Fruit fly (Drosophila melanogaster) whole organism, pupa: Measurements from ENCODE around the gene CG8852.

ENCODE experiments used
- CG10348 ChIP-seq: fragments of 200-800 bp; sonication (Bioruptor generic); IDR thresholded peaks from 2 replicates; pipeline ENCODE4 v1.3.6; 2022; ENCODE audit warnings: missing biosample characterization, missing genetic modification characterization
- CG12605 ChIP-seq: fragments of 200-800 bp; sonication (Bioruptor generic); IDR thresholded peaks from 2 replicates; pipeline ENCODE4 v1.3.6; 2022; ENCODE audit warnings: missing biosample characterization, missing genetic modification characterization
- CG13204 ChIP-seq: fragments of 200-800 bp; sonication (Bioruptor generic); optimal IDR thresholded peaks from 2 replicates; lab custom pipeline; 2018; ENCODE audit warnings: missing biosample characterization, mild to moderate bottlenecking, missing genetic modification characterization, moderate library complexity
- CG14655 ChIP-seq: fragments of 200-800 bp; sonication (Bioruptor generic); optimal IDR thresholded peaks from 3 replicates; lab custom pipeline; 2017; ENCODE audit warnings: mild to moderate bottlenecking, missing biosample characterization, missing genetic modification reagents, missing genetic modification characterization
- CG15710 ChIP-seq: fragments of 200-800 bp; sonication (Bioruptor generic); optimal IDR thresholded peaks from 2 replicates; lab custom pipeline; 2018; ENCODE audit warnings: missing biosample characterization, mild to moderate bottlenecking, missing genetic modification characterization, moderate library complexity
- CG17806 ChIP-seq: fragments of 200-800 bp; sonication (Bioruptor generic); optimal IDR thresholded peaks from 2 replicates; lab custom pipeline; 2018; ENCODE audit warnings: missing biosample characterization, mild to moderate bottlenecking, missing genetic modification characterization, moderate library complexity
- CG32121 ChIP-seq: fragments of 200-800 bp; sonication (Bioruptor generic); IDR thresholded peaks from 2 replicates; pipeline ENCODE4 v1.3.6; 2022; ENCODE audit warnings: missing biosample characterization, missing genetic modification characterization
- CG34367 ChIP-seq: fragments of 200-800 bp; sonication (Bioruptor generic); optimal IDR thresholded peaks from 2 replicates; lab custom pipeline; 2018; ENCODE audit warnings: missing biosample characterization, mild to moderate bottlenecking, missing genetic modification characterization
- CG4496 ChIP-seq: fragments of 200-800 bp; sonication (Bioruptor generic); IDR thresholded peaks from 3 replicates; pipeline ENCODE4 v1.3.6; 2022; ENCODE audit warnings: missing biosample characterization, missing genetic modification characterization
- CG8159 ChIP-seq: fragments of 200-800 bp; sonication (Bioruptor generic); optimal IDR thresholded peaks from 3 replicates; lab custom pipeline; 2018; ENCODE audit warnings: missing biosample characterization, mild to moderate bottlenecking, missing genetic modification characterization, moderate library complexity
- CG8301 ChIP-seq: fragments of 200-800 bp; sonication (Bioruptor generic); optimal IDR thresholded peaks from 2 replicates; lab custom pipeline; 2018; ENCODE audit warnings: missing biosample characterization, mild to moderate bottlenecking, missing genetic modification characterization
- CG9948 ChIP-seq: fragments of 200-800 bp; sonication (Bioruptor generic); optimal IDR thresholded peaks from 2 replicates; lab custom pipeline; 2018; ENCODE audit warnings: missing biosample characterization, mild to moderate bottlenecking, missing genetic modification characterization, moderate library complexity
- D1 ChIP-seq: fragments of 200-800 bp; sonication (Bioruptor generic); optimal IDR thresholded peaks from 2 replicates; lab custom pipeline; 2018; ENCODE audit warnings: missing biosample characterization, mild to moderate bottlenecking, missing genetic modification characterization, moderate library complexity
- EcR ChIP-seq: fragments of 200-800 bp; sonication (Bioruptor generic); optimal IDR thresholded peaks from 3 replicates; lab custom pipeline; 2019; ENCODE audit warnings: missing biosample characterization, missing genetic modification characterization, mild to moderate bottlenecking, moderate library complexity, missing genetic modification reagents
- Ets98B ChIP-seq: fragments of 200-800 bp; sonication (Bioruptor generic); IDR thresholded peaks from 2 replicates; pipeline ENCODE4 v1.3.6; 2022; ENCODE audit warnings: missing biosample characterization, missing genetic modification characterization
- Pif1A ChIP-seq: fragments of 200-800 bp; sonication (Bioruptor generic); optimal IDR thresholded peaks from 3 replicates; lab custom pipeline; 2016; ENCODE audit warnings: missing biosample characterization, missing genetic modification characterization
- Pif1B ChIP-seq: fragments of 200-800 bp; sonication (Bioruptor generic); optimal IDR thresholded peaks from 3 replicates; lab custom pipeline; 2016; ENCODE audit warnings: missing biosample characterization, missing genetic modification characterization
- Snoo ChIP-seq: fragments of 200-800 bp; sonication (Bioruptor generic); optimal IDR thresholded peaks from 3 replicates; lab custom pipeline; 2017; ENCODE audit warnings: missing biosample characterization, mild to moderate bottlenecking, missing genetic modification characterization, inconsistent platforms
- fd96Ca ChIP-seq: fragments of 200-800 bp; sonication (Bioruptor generic); IDR thresholded peaks from 3 replicates; pipeline ENCODE4 v1.3.6; 2022; ENCODE audit warnings: missing biosample characterization, missing genetic modification characterization
- gl ChIP-seq: fragments of 200-800 bp; sonication (Bioruptor generic); optimal IDR thresholded peaks from 2 replicates; lab custom pipeline; 2018; ENCODE audit warnings: missing biosample characterization, mild to moderate bottlenecking, missing genetic modification characterization
- rn ChIP-seq: fragments of 200-800 bp; sonication (Bioruptor generic); IDR thresholded peaks from 2 replicates; pipeline ENCODE4 v1.3.6; 2022; ENCODE audit warnings: missing biosample characterization, missing genetic modification characterization

CG8852 gene

DNA sequence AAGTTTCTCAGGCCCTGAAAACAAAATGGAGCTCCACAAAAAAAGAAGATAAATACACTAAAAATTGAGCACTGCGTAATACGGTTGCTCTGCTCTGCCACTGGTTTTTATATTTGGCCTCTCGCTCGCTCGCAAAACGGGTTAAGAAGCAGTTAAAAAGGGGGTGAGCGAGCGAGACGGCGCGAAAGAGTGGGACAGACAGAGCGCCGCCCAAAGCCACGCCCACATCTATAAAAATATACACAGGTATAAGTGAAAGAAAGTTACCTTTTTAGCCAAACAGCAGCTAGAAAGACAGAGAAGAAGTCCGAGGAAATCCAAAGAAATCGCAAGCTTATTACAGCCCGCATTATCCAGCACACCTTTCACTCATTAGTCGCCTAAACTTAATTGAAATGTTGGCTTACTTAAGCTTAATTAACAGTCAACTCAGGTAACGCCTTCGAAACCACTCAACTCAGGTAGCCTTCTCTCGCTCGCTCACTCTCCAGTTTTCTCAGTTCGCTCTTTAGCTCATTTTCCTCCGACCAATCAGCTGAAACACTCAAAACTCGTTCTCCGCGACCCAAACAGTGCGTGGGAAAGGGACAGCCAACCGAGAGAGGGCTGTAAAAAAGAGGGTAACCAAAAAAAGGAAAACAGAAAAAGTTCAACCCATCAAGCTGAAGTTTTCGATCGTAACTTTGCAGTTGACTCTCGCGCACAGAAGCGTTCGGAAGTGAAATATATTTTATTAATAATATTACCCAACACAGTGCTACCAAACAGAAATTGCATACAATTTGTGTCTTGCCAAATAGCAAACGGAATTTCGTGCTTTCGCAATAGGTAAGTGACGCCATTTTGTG, 13.9 kb downstream of the CG8852 start, which contains the start of gene drm:
Gene drm (plus strand): TSS at position 684 of the 848 bp plus-strand sequence.
- TF ChIP-seq CG8159 (tag; lab: Kevin White, UChicago) (peak; percentile 9), rn (GFP tag; lab: Robert Waterston, UW) (0 out of 2 replicates have a peak, but pooled peaks have one; percentile 29), CG17806 (tag; lab: Kevin White, UChicago) (no peak)

DNA sequence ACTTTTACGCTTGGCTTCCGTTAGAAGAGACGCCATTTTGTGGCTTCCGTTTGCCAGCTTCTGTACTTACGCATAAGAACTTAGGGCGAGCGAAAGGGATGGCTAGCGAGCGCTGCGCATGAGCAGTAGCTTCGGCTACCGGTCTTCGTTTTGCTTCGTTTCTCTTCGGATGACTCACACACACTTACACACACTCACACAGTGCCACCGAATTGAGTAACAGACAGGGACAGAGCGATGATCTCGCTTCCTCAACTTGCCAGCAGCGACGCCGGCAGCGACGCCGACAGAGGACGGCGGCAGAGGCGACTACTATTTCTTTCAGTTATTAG, 14.4 kb downstream of the CG8852 start:
- TF ChIP-seq CG9948 (tag; lab: Kevin White, UChicago) (no peak), CG12605 (GFP tag; lab: Robert Waterston, UW) (no peak), Ets98B (GFP tag; lab: Robert Waterston, UW) (no peak), EcR (GFP tag; lab: Kevin White, UChicago) (no peak), CG32121 (GFP tag; lab: Robert Waterston, UW) (no peak), CG4496 (GFP tag; lab: Robert Waterston, UW) (no peak), Snoo (tag; lab: Kevin White, UChicago) (no peak), CG14655 (GFP tag; lab: Kevin White, UChicago) (no peak), CG17806 (tag; lab: Kevin White, UChicago) (no peak), Pif1B (GFP tag; lab: Kevin White, UChicago) (no peak), CG15710 (tag; lab: Kevin White, UChicago) (no peak), CG34367 (no peak), rn (GFP tag; lab: Robert Waterston, UW) (no peak), CG8301 (tag; lab: Kevin White, UChicago) (no peak), CG8159 (tag; lab: Kevin White, UChicago) (no peak), gl (tag; lab: Kevin White, UChicago) (no peak), CG10348 (GFP tag; lab: Robert Waterston, UW) (no peak), fd96Ca (GFP tag; lab: Robert Waterston, UW) (no peak), Pif1A (GFP tag; lab: Kevin White, UChicago) (no peak), CG13204 (GFP tag; lab: Kevin White, UChicago) (no peak)

DNA sequence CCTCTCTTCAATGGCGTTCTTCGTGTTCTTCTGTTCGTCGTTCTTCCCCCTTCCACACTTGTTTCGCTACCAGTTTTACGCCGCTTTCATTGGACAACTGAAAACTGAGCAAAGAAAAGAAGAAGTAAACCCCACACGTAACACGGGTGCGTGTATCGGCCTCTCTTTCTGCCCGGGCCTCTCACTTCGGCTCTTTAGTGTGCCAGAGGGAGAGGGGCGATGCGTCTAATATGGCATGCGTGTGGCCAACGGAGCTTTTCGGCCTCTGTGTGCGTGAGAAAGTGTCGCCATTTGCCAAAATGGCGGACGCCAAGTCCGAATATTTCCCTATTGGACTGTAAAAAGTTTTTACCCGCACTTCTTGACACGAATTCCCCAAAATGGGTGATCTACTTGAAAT, 15.1 kb downstream of the CG8852 start:
- TF ChIP-seq rn (GFP tag; lab: Robert Waterston, UW): no peak
- no peak for TF ChIP-seq CG17806 (tag; lab: Kevin White, UChicago)
- TF ChIP-seq Pif1B (GFP tag; lab: Kevin White, UChicago): no peak
- TF ChIP-seq Pif1A (GFP tag; lab: Kevin White, UChicago): no peak
- no peak for TF ChIP-seq Ets98B (GFP tag; lab: Robert Waterston, UW)
- no peak for TF ChIP-seq CG8301 (tag; lab: Kevin White, UChicago)
- TF ChIP-seq CG8159 (tag; lab: Kevin White, UChicago): no peak
- TF ChIP-seq CG9948 (tag; lab: Kevin White, UChicago): no peak
- no peak for TF ChIP-seq CG10348 (GFP tag; lab: Robert Waterston, UW)
- no peak for TF ChIP-seq CG12605 (GFP tag; lab: Robert Waterston, UW)
- TF ChIP-seq CG32121 (GFP tag; lab: Robert Waterston, UW): no peak
- no peak for TF ChIP-seq fd96Ca (GFP tag; lab: Robert Waterston, UW)
- no peak for TF ChIP-seq CG13204 (GFP tag; lab: Kevin White, UChicago)
- no peak for TF ChIP-seq CG15710 (tag; lab: Kevin White, UChicago)
- TF ChIP-seq Snoo (tag; lab: Kevin White, UChicago): no peak
- TF ChIP-seq D1 (tag; lab: Kevin White, UChicago): no peak
- no peak for TF ChIP-seq CG4496 (GFP tag; lab: Robert Waterston, UW)
- no peak for TF ChIP-seq EcR (GFP tag; lab: Kevin White, UChicago)
- TF ChIP-seq gl (tag; lab: Kevin White, UChicago): no peak
- TF ChIP-seq CG14655 (GFP tag; lab: Kevin White, UChicago): no peak

dm6 chr2L:3543062-3543461, 18.1 kb downstream of the CG8852 start:
- TF ChIP-seq CG34367 (no peak), CG8159 (tag; lab: Kevin White, UChicago) (peak; percentile 6)

dm6 chr2L:3545033-3545666, 20.2 kb downstream of the CG8852 start:
- TF ChIP-seq EcR (GFP tag; lab: Kevin White, UChicago) (no peak), fd96Ca (GFP tag; lab: Robert Waterston, UW) (peak; percentile 73; the same call in 2 of the 3 replicates), Ets98B (GFP tag; lab: Robert Waterston, UW) (peak; percentile 24; the same call in 1 of the 2 replicates)

dm6 chr2L:3547512-3547911, 22.6 kb downstream of the CG8852 start:
- TF ChIP-seq CG4496 (GFP tag; lab: Robert Waterston, UW) (no peak), CG32121 (GFP tag; lab: Robert Waterston, UW) (no peak), CG13204 (GFP tag; lab: Kevin White, UChicago) (no peak)
